Fruit fly (Drosophila melanogaster) whole organism, embryonic: ENCODE data around the gene PIG-Q.

Source experiments
- B-H2 ChIP-seq: fragments of 200-800 bp; sonication (Bioruptor generic); optimal IDR thresholded peaks from 2 replicates; lab custom pipeline; 2018; ENCODE audit warnings: missing biosample characterization, mild to moderate bottlenecking, missing genetic modification characterization
- BEAF-32 ChIP-seq: fragments of 200-800 bp; sonication (Bioruptor generic); optimal IDR thresholded peaks from 3 replicates; lab custom pipeline; 2017; ENCODE audit warnings: missing biosample characterization, missing genetic modification characterization, mild to moderate bottlenecking, moderate library complexity, missing genetic modification reagents
- Bgb ChIP-seq: fragments of 200-800 bp; sonication (Bioruptor generic); IDR thresholded peaks from 2 replicates; pipeline ENCODE4 v1.3.6; 2022; ENCODE audit warnings: missing biosample characterization, missing genetic modification characterization; ENCODE audit not compliant: partially characterized antibody
- CG10209 ChIP-seq: fragments of 200-800 bp; sonication (Bioruptor generic); optimal IDR thresholded peaks from 3 replicates; lab custom pipeline; 2017; ENCODE audit warnings: missing biosample characterization, mild to moderate bottlenecking, missing genetic modification characterization, missing genetic modification reagents
- CG10979 ChIP-seq: fragments of 200-800 bp; sonication (Bioruptor generic); optimal IDR thresholded peaks from 2 replicates; lab custom pipeline; 2018; ENCODE audit warnings: missing biosample characterization, mild to moderate bottlenecking, missing genetic modification characterization, moderate library complexity
- CG12219 ChIP-seq: fragments of 200-800 bp; sonication (Bioruptor generic); optimal IDR thresholded peaks from 3 replicates; lab custom pipeline; 2018; ENCODE audit warnings: missing biosample characterization, mild to moderate bottlenecking, missing genetic modification characterization
- CG15269 ChIP-seq: fragments of 200-800 bp; sonication (Bioruptor generic); optimal IDR thresholded peaks from 2 replicates; lab custom pipeline; 2018; ENCODE audit warnings: missing biosample characterization, mild to moderate bottlenecking, missing genetic modification characterization, moderate library complexity
- CG15601 ChIP-seq: fragments of 200-800 bp; sonication (Bioruptor generic); optimal IDR thresholded peaks from 3 replicates; lab custom pipeline; 2019; ENCODE audit warnings: missing biosample characterization, mild to moderate bottlenecking, missing genetic modification characterization, moderate library complexity
- CG17361 ChIP-seq: fragments of 200-800 bp; sonication (Bioruptor generic); IDR thresholded peaks from 3 replicates; pipeline ENCODE4 v1.3.6; 2022; ENCODE audit warnings: missing biosample characterization, missing genetic modification characterization
- CG18599 ChIP-seq: fragments of 200-800 bp; sonication (Bioruptor generic); optimal IDR thresholded peaks from 3 replicates; lab custom pipeline; 2017; ENCODE audit warnings: missing biosample characterization, missing genetic modification characterization, mild to moderate bottlenecking, moderate library complexity, missing genetic modification reagents
- CG34224 ChIP-seq: fragments of 200-800 bp; sonication (Bioruptor generic); IDR thresholded peaks from 3 replicates; pipeline ENCODE4 v1.3.6; 2022; ENCODE audit warnings: missing biosample characterization, missing genetic modification characterization; ENCODE audit not compliant: partially characterized antibody
- CG34376 ChIP-seq: fragments of 200-800 bp; sonication (Bioruptor generic); optimal IDR thresholded peaks from 2 replicates; lab custom pipeline; 2018; ENCODE audit warnings: missing biosample characterization, mild to moderate bottlenecking, missing genetic modification characterization
- CG42726 ChIP-seq: fragments of 200-800 bp; sonication (Bioruptor generic); IDR thresholded peaks from 2 replicates; pipeline ENCODE4 v1.3.6; 2022; ENCODE audit warnings: missing biosample characterization, missing genetic modification characterization; ENCODE audit not compliant: partially characterized antibody
- CG6654 ChIP-seq: fragments of 200-800 bp; sonication (Bioruptor generic); optimal IDR thresholded peaks from 2 replicates; lab custom pipeline; 2017; ENCODE audit warnings: missing biosample characterization, mild to moderate bottlenecking, missing genetic modification characterization
- CG8089 ChIP-seq: fragments of 200-800 bp; sonication (Bioruptor generic); optimal IDR thresholded peaks from 3 replicates; lab custom pipeline; 2016; ENCODE audit warnings: missing biosample characterization, missing genetic modification characterization
- CHES-1-like ChIP-seq: fragments of 200-800 bp; sonication (Bioruptor generic); optimal IDR thresholded peaks from 2 replicates; lab custom pipeline; 2016; ENCODE audit warnings: missing biosample characterization, missing genetic modification characterization
- D ChIP-seq, 2 experiments: fragments of 200-800 bp in 1 of 2; fragments of >200 bp in 1 of 2; sonication (Bioruptor generic) in 1 of 2; optimal IDR thresholded peaks; 2 replicates in 1 of 2; 3 replicates in 1 of 2; lab custom pipeline; 2017; ENCODE audit warnings: mild to moderate bottlenecking in 1 of 2, missing biosample characterization in 1 of 2, missing genetic modification characterization in 1 of 2, missing genetic modification reagents in 1 of 2
- D19B ChIP-seq: fragments of 200-800 bp; sonication (Bioruptor generic); optimal IDR thresholded peaks from 2 replicates; lab custom pipeline; 2017; ENCODE audit warnings: missing biosample characterization, mild to moderate bottlenecking, missing genetic modification characterization
- Dbx ChIP-seq: fragments of 200-800 bp; sonication (Bioruptor generic); IDR thresholded peaks from 3 replicates; pipeline ENCODE4 v1.3.6; 2022; ENCODE audit warnings: missing biosample characterization, missing genetic modification characterization
- Dip3 ChIP-seq: fragments of 200-800 bp; sonication (Bioruptor generic); optimal IDR thresholded peaks from 3 replicates; lab custom pipeline; 2016; ENCODE audit warnings: missing biosample characterization, missing genetic modification characterization
- Doc3 ChIP-seq: fragments of 200-800 bp; sonication (Bioruptor generic); IDR thresholded peaks from 3 replicates; pipeline ENCODE4 v1.3.6; 2022; ENCODE audit warnings: missing biosample characterization, missing genetic modification characterization; ENCODE audit not compliant: partially characterized antibody
- Dp ChIP-seq: fragments of 200-800 bp; sonication (Bioruptor generic); optimal IDR thresholded peaks from 2 replicates; lab custom pipeline; 2018; ENCODE audit warnings: missing biosample characterization, mild to moderate bottlenecking, missing genetic modification characterization, moderate library complexity
- E2f2 ChIP-seq: fragments of 200-800 bp; sonication (Bioruptor generic); IDR thresholded peaks from 2 replicates; pipeline ENCODE4 v1.3.6; 2022; ENCODE audit warnings: missing biosample characterization, missing genetic modification characterization
- HHEX ChIP-seq: fragments of 200-800 bp; sonication (Bioruptor generic); optimal IDR thresholded peaks from 3 replicates; lab custom pipeline; 2017; ENCODE audit warnings: missing biosample characterization, mild to moderate bottlenecking, missing genetic modification characterization, missing genetic modification reagents
- Hr51 ChIP-seq, 2 experiments: fragments of 200-800 bp; sonication (Bioruptor generic); optimal IDR thresholded peaks; 2 replicates in 1 of 2; 3 replicates in 1 of 2; lab custom pipeline; 2016 to 2018; ENCODE audit warnings: missing biosample characterization in 2 of 2, missing genetic modification characterization in 2 of 2, mild to moderate bottlenecking in 1 of 2, moderate library complexity in 1 of 2
- MESR4 ChIP-seq: fragments of 200-800 bp; sonication (Bioruptor generic); optimal IDR thresholded peaks from 2 replicates; lab custom pipeline; 2018; ENCODE audit warnings: missing biosample characterization, mild to moderate bottlenecking, missing genetic modification characterization, moderate library complexity
- NC2α ChIP-seq: fragments of 200-800 bp; sonication (Bioruptor generic); optimal IDR thresholded peaks from 2 replicates; lab custom pipeline; 2016; ENCODE audit warnings: missing biosample characterization, missing genetic modification characterization
- Pdp1 ChIP-seq, 2 experiments: fragments of 200-800 bp; sonication (Bioruptor generic); optimal IDR thresholded peaks; 3 replicates each; lab custom pipeline; 2016; ENCODE audit warnings: missing biosample characterization in 2 of 2, missing genetic modification characterization in 2 of 2, mild to moderate bottlenecking in 1 of 2, moderate library complexity in 1 of 2
- Sry-δ ChIP-seq: fragments of 200-800 bp; sonication (Bioruptor generic); optimal IDR thresholded peaks from 2 replicates; lab custom pipeline; 2016; ENCODE audit warnings: missing biosample characterization, missing genetic modification characterization
- Stat92E ChIP-seq, 3 experiments: fragments of >200 bp in 2 of 3; fragments of 200-800 bp in 1 of 3; sonication (Bioruptor generic) in 1 of 3; optimal IDR thresholded peaks; 2 replicates each; lab custom pipeline; 2017 to 2019; ENCODE audit warnings: missing biosample characterization in 3 of 3, missing genetic modification characterization in 3 of 3, mild to moderate bottlenecking in 1 of 3, moderate library complexity in 1 of 3
- Trl ChIP-seq, 3 experiments: fragments of >200 bp in 2 of 3; fragments of 200-800 bp in 1 of 3; sonication (Bioruptor generic) in 1 of 3; optimal IDR thresholded peaks; 2 replicates in 1 of 3; 3 replicates in 2 of 3; lab custom pipeline; 2016 to 2017; ENCODE audit warnings: missing biosample characterization in 1 of 3, missing genetic modification characterization in 1 of 3
- ci ChIP-seq: fragments of 200-800 bp; sonication (Bioruptor generic); IDR thresholded peaks from 3 replicates; pipeline ENCODE4 v1.3.6; 2022; ENCODE audit warnings: missing biosample characterization, missing genetic modification characterization
- eve ChIP-seq, 2 experiments: fragments of >200 bp; optimal IDR thresholded peaks; 2 replicates each; lab custom pipeline; 2017; ENCODE audit warnings: missing biosample characterization in 2 of 2, missing genetic modification characterization in 2 of 2
- gem ChIP-seq: fragments of 200-800 bp; sonication (Bioruptor generic); optimal IDR thresholded peaks from 2 replicates; lab custom pipeline; 2019; ENCODE audit warnings: missing biosample characterization, mild to moderate bottlenecking, missing genetic modification characterization, moderate library complexity
- ind ChIP-seq: fragments of 200-800 bp; sonication (Bioruptor generic); optimal IDR thresholded peaks from 3 replicates; lab custom pipeline; 2016; ENCODE audit warnings: missing biosample characterization, missing genetic modification characterization
- kni ChIP-seq: fragments of 200-800 bp; sonication (Bioruptor generic); optimal IDR thresholded peaks from 3 replicates; lab custom pipeline; 2017; ENCODE audit warnings: mild to moderate bottlenecking, missing biosample characterization, missing genetic modification reagents, missing genetic modification characterization
- knrl ChIP-seq: fragments of 200-800 bp; sonication (Bioruptor generic); IDR thresholded peaks from 3 replicates; pipeline ENCODE4 v1.3.6; 2022; ENCODE audit warnings: missing biosample characterization, missing genetic modification characterization; ENCODE audit not compliant: partially characterized antibody
- nau ChIP-seq: fragments of 200-800 bp; sonication (Bioruptor generic); optimal IDR thresholded peaks from 3 replicates; lab custom pipeline; 2017; ENCODE audit warnings: missing biosample characterization, mild to moderate bottlenecking, missing genetic modification characterization, missing genetic modification reagents
- odd ChIP-seq: fragments of 200-800 bp; sonication (Bioruptor generic); optimal IDR thresholded peaks from 2 replicates; lab custom pipeline; 2017; ENCODE audit warnings: missing biosample characterization, mild to moderate bottlenecking, missing genetic modification characterization
- otp ChIP-seq: fragments of 200-800 bp; sonication (Bioruptor generic); IDR thresholded peaks from 3 replicates; pipeline ENCODE4, ENCODE4 v1.3.6; 2022; ENCODE audit warnings: missing biosample characterization, missing genetic modification characterization
- pnt ChIP-seq: fragments of 200-800 bp; sonication (Bioruptor generic); optimal IDR thresholded peaks from 3 replicates; lab custom pipeline; 2016; ENCODE audit warnings: missing biosample characterization, missing genetic modification characterization
- schlank ChIP-seq: fragments of 200-800 bp; sonication (Bioruptor generic); optimal IDR thresholded peaks from 2 replicates; lab custom pipeline; 2018; ENCODE audit warnings: missing biosample characterization, mild to moderate bottlenecking, missing genetic modification characterization
- stwl ChIP-seq: fragments of 200-800 bp; sonication (Bioruptor generic); optimal IDR thresholded peaks from 3 replicates; lab custom pipeline; 2018; ENCODE audit warnings: missing biosample characterization, mild to moderate bottlenecking, missing genetic modification characterization, moderate library complexity
- vfl ChIP-seq: fragments of 200-800 bp; sonication (Bioruptor generic); optimal IDR thresholded peaks from 2 replicates; lab custom pipeline; 2016; ENCODE audit warnings: missing biosample characterization, missing genetic modification characterization

PIG-Q gene

dm6 chrX:16331562-16332233 is 27.2 kb upstream of the PIG-Q start (continued):
- 0 out of 3 replicates have a peak, but pooled peaks have one; percentile 19 for TF ChIP-seq Dbx (GFP tag; lab: Robert Waterston, UW)
- TF ChIP-seq pnt (GFP tag; lab: Kevin White, UChicago) = no peak
- TF ChIP-seq CG34376 (GFP tag; lab: Kevin White, UChicago) = no peak
- no peak for TF ChIP-seq D19B (GFP tag; lab: Kevin White, UChicago)
- TF ChIP-seq CG34224 (GFP tag; lab: Robert Waterston, UW) = peak; percentile 78
- TF ChIP-seq knrl (GFP tag; lab: Robert Waterston, UW) = peak; percentile 89
- peak; percentile 40 for TF ChIP-seq CG15601
- peak; percentile 14 for TF ChIP-seq kni (GFP tag; lab: Kevin White, UChicago)
- no peak for TF ChIP-seq CG15269
- peak; percentile 71 for TF ChIP-seq Doc3 (GFP tag; lab: Robert Waterston, UW)
- TF ChIP-seq B-H2 = peak; percentile 24
- TF ChIP-seq stwl (tag; lab: Kevin White, UChicago) = peak; percentile 15
- peak; percentile 47 for TF ChIP-seq D (optimal IDR thresholded peaks at IDR 0.05; lab: Kevin White, UChicago)
- no peak for TF ChIP-seq D (GFP tag; optimal IDR thresholded peaks at IDR 0.05; lab: Kevin White, UChicago)
- TF ChIP-seq MESR4 (GFP tag; lab: Kevin White, UChicago) = peak; percentile 63
- TF ChIP-seq E2f2 (GFP tag; lab: Robert Waterston, UW) = peak; percentile 34
- TF ChIP-seq CG17361 (GFP tag; lab: Robert Waterston, UW) = 0 out of 3 replicates have a peak, but pooled peaks have one; percentile 10
- peak; percentile 89; the same call in 1 of the 2 replicates for TF ChIP-seq CG42726
- peak; percentile 89 for TF ChIP-seq Bgb (GFP tag; lab: Robert Waterston, UW)
- no peak for TF ChIP-seq nau (GFP tag; lab: Kevin White, UChicago)

- TF ChIP-seq NC2α (GFP tag; lab: Kevin White, UChicago) (peak; percentile 92), Sry-δ (GFP tag; lab: Kevin White, UChicago) (peak; percentile 49), gem (tag; lab: Kevin White, UChicago) (peak; percentile 98), eve (GFP tag; optimal IDR thresholded peaks at IDR 0.05; lab: Kevin White, UChicago) (no peak), CG8089 (GFP tag; lab: Kevin White, UChicago) (peak; percentile 90), odd (GFP tag; lab: Kevin White, UChicago) (peak; percentile 97), CG10209 (GFP tag; lab: Kevin White, UChicago) (peak; percentile 97), CG10979 (tag; lab: Kevin White, UChicago) (peak; percentile 97), HHEX (peak; percentile 96), Pdp1 (GFP tag; optimal IDR thresholded peaks at IDR 0.05; lab: Kevin White, UChicago) (peak; percentile 88 to 96), CG12219 (GFP tag; lab: Kevin White, UChicago) (peak; percentile 96), CHES-1-like (GFP tag; lab: Kevin White, UChicago) (peak; percentile 95), Dip3 (peak; percentile 96), CG18599 (GFP tag; lab: Kevin White, UChicago) (peak; percentile 97), ci (GFP tag; lab: Robert Waterston, UW) (peak; percentile 88), ind (peak; percentile 94), Hr51 (GFP tag; optimal IDR thresholded peaks at IDR 0.05; lab: Kevin White, UChicago) (peak; percentile 95 to 97), kni (GFP tag; lab: Kevin White, UChicago) (peak; percentile 94), BEAF-32 (GFP tag; lab: Kevin White, UChicago) (peak; percentile 25), schlank (tag; lab: Kevin White, UChicago) (peak; percentile 90), otp (peak; percentile 89; the same call in 2 of the 3 replicates), Dp (GFP tag; lab: Kevin White, UChicago) (peak; percentile 11), Trl (optimal IDR thresholded peaks at IDR 0.05; lab: Kevin White, UChicago) (peak; percentile 71 to 84), Trl (GFP tag; optimal IDR thresholded peaks at IDR 0.05; lab: Kevin White, UChicago) (peak; percentile 95), vfl (GFP tag; lab: Kevin White, UChicago) (peak; percentile 93), Stat92E (GFP tag; optimal IDR thresholded peaks at IDR 0.05; lab: Kevin White, UChicago) (peak in 1 of 3 experiments; percentile 90), CG6654 (GFP tag; lab: Kevin White, UChicago) (peak; percentile 86)
Observed at dm6 chrX:16332615-16333288, 26.2 kb upstream of the PIG-Q start.
